Worm (Caenorhabditis elegans) whole organism, L4/young adult: ENCODE results near the gene bus-5.

ENCODE experiments used
- W03F9.2 ChIP-seq: fragments of 150-350 bp; optimal IDR thresholded peaks from 2 replicates; lab custom pipeline; 2014; ENCODE audit warnings: missing biosample characterization, missing genetic modification characterization
- dao-5 ChIP-seq: sonication (generic microtip); optimal IDR thresholded peaks from 2 replicates; lab custom pipeline; 2016; ENCODE audit warnings: missing genotype, missing genetic modification characterization, moderate library complexity, missing compliant biosample characterization
- him-1 ChIP-seq: sonication (generic microtip); optimal IDR thresholded peaks from 2 replicates; lab custom pipeline; 2016; ENCODE audit warnings: missing genotype, missing genetic modification reagents, missing genetic modification characterization, missing compliant biosample characterization

- TF ChIP-seq dao-5 (no peak), him-1 (no peak), W03F9.2 (tag; lab: Kevin White, UChicago) (no peak)
Observed at ce11 chrX:2116304-2116867, 3.5 kb upstream of the bus-5 start.
